Worm (Caenorhabditis elegans): ENCODE measurements around the gene F42H10.6.

F42H10.6 gene

DNA sequence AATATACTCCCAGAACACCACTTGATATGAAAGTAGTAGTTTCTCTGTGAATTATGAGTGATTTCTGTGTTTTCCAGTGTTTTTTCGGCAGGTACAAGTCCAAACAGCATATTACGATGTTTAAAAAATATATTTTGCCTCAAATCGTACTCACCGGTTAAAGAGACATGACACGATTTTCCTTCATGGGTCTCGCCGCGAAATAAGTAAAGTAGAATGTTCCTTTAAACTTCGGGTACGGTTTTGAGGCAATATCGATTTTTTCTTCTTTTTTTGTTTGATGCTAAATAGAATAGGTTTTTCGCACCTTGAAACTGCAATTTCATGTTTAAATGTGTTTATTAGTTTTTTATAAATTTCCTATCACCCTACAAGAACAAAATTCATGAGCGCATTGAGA is 11.7 kb upstream of the F42H10.6 start:
- no peak for TF ChIP-seq unc-62 (GFP tag; optimal IDR thresholded peaks at IDR 0.05)

DNA sequence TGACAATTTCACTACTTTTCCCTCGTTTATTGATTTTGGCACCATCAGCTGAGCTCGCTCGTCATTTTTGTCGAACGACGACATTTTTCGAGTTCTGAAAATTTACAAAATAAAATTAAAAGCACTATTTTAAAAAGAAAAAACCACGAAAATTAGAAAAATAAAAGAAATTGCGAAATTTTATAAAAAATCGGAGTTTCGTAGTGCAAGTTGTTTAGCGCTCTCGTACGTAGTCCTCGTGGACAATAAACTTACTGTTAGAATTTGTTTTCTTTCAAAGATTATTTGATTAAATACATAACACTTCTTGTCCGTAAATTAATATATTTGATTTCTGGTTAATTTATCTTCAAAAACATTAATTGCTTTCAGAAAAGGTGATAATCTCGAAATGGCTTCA is 10.0 kb upstream of the F42H10.6 start, which contains the start of the genes ess-2 and F42H10.2:
ess-2 (minus strand) TSS at position 99 of the 400 bp plus-strand sequence.
F42H10.2 (plus strand) TSS at position 367 of the 400 bp plus-strand sequence.
- TF ChIP-seq unc-62 (GFP tag; optimal IDR thresholded peaks at IDR 0.05) = no peak

DNA sequence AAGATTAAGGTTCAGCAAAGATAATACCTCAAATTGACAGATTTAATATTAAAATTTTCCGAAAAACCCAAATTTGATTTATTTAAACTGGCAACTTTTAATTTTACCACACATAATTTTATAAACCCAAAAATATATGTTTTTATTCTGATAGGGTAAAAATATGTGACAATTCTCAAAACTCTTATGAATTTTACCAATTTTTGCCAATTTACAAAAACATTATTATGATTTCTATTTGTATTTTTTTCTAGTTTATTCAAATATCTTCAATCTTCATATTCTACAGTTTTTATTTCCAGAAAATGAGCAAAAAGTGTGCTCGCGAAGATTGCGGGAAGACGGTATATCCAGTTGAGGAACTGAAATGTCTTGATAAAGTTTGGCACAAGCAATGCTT is 3.6 kb upstream of the F42H10.6 start, which contains the start of gene F42H10.3:
F42H10.3 (plus strand) TSS at position 301 of the 400 bp plus-strand sequence.
- no peak for TF ChIP-seq unc-62 (GFP tag; optimal IDR thresholded peaks at IDR 0.05)

DNA sequence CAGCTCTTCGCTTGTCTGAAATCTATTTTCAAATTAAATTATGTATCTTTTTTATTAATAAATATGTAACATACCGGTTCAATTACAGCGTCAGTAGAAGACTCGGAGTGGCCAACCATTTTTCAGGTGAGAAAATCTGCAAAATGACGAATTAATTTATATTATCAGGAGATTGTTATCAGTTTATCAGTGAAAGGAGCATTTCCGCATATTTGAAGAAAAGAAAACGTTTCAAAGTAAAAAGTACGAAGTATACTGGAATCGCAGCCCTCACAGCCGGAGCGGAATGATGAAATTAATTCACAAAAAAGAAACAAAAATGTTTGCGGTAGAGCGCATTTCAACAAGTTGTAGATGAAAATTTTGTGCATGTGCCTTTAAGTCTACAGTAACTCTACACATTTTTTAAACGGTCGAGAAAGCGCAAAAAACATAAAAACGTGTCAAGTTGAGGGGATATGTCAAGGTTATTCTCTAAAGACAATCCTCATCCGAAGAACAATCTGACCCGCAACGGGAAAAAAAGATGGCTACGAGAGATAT is 862 bp downstream of the F42H10.6 start:
- TF ChIP-seq unc-62 (GFP tag; optimal IDR thresholded peaks at IDR 0.05) = no peak

DNA sequence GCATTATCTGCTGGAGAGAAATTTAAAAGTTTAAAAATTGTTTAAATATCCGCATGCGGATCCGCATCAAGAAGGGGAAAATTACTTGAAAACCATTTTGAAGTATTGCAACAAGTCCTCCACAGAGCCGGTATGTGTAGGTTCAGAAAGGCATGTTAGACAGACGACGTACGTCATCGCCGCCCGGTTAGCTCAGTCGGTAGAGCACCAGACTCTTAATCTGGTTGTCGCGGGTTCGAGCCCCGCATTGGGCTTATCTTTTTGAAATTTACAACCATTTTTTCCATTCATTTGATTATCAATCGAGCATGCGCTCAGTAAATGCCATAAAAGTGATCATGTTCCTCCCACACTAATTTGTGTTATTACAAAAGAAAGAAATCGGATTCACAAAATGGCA is 7.0 kb downstream of the F42H10.6 start:
- TF ChIP-seq unc-62 (GFP tag; optimal IDR thresholded peaks at IDR 0.05) = no peak

DNA sequence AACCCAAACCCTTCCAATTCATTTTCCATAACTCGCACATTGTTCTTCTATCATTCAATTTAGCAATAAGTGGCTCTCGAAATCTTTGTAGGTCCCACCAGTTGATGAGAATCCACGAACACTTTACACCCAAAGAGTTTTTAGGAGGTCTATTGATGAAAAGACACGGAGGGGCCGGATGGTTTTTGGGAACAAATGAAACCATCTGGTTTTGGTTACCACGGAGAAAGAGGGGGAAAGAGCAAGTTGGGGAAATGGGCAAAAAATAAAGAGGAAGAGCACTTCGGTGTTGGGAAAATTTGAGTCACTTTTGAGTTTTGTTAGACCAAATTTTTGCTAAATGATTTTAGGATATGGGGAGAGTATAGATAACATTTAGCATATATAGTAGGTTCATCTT is 12.7 kb downstream of the F42H10.6 start:
- TF ChIP-seq unc-62 (GFP tag; optimal IDR thresholded peaks at IDR 0.05) = no peak

DNA sequence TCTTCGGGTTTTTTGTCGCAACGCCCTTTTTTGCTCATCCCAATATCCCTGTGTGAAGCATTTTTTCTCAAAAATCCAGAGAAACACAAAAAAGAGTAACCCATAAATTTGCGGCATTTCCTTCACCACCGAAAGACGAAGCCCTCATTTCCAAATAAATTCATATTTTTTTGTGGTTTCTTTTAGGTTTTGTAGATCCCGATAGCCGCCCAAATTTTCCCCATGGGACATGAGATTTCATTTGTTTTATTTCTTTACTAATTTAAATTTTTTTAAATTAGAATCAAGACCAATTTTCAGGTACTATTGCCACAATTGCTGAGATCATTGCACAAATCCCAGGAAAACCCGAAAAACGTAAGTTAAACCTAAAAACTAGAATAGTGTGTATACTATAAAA is 13.5 kb downstream of the F42H10.6 start, which contains the start of gene mig-39:
mig-39 (plus strand) TSS at position 301 of the 400 bp plus-strand sequence.
- TF ChIP-seq unc-62 (GFP tag; optimal IDR thresholded peaks at IDR 0.05) = no peak

DNA sequence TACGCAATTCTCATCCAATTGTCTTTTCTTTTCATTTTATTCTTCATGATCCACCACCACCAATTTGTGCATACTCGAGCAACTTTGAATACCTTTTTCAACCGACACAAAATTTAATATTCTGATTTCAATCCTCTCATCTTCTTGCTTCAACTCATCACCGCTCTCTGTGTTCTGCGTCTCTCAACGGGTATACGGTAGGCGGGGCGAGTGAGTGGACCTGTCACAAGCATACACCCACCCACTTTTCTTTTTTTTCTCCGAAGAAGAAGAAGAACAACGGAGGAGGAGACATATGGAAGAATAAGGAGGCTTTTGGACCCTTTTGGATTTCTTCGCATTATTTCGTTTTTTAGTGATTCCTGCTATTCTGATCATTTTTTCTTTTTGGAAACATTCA is 18.8 kb downstream of the F42H10.6 start:
- TF ChIP-seq unc-62 (GFP tag; optimal IDR thresholded peaks at IDR 0.05) = no peak

DNA sequence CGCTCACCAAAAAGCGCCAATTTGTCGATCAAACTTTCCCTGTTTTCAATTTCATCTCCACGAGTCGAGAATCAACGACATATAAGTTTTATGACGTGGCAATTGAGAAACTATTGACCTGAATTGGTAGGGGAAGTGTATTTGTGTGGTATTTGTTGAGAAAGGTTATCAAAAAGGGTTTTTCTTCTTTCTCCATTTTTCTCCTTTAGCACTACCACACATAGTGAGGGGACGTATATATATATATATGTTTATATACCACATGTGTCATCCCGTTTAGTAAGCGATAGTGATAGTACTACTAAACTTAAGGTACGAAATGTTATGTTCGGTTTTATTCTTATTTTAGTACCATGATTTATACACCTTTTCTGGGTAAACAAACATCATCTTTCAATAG is 22.6 kb downstream of the F42H10.6 start:
- TF ChIP-seq unc-62 (GFP tag; optimal IDR thresholded peaks at IDR 0.05) = no peak

DNA sequence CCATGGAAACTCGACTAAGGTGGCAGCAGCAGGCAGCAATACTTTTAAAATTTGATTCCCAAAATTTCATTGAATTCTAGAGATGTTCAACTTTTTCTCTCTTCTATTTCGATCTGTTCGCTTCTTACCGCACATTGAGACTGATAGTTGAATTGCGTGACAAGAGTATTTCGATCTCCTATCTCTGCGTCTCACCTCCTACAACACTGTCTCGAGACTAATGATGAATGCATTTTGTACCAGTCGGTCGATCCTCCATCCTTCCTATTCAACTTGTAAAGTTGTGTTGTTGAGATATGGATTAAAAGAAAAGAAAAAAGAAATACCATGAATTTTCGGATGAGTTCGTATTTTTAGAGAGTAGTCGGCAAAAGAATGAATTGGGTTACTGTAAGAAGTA is 29.1 kb downstream of the F42H10.6 start:
- TF ChIP-seq unc-62 (GFP tag; optimal IDR thresholded peaks at IDR 0.05) = no peak

DNA sequence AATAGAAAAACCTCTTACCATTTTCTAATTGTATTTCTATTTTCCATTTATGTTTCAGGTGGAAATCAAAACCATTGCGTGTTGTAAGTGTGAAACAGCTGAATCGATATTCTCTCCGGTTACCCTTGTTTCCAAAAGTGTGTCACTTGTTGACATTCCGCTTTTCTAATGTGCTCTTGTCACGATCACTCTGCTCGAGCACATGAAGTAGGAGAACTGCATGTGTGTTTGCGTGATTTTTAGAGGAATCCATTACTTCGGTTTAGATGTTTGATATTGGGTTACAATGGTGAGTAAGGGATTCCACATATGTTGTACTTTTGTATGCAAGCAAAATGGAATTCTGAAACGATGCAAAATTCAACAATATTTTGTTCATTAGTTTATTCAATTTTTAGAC is 29.8 kb downstream of the F42H10.6 start:
- no peak for TF ChIP-seq unc-62 (GFP tag; optimal IDR thresholded peaks at IDR 0.05)

DNA sequence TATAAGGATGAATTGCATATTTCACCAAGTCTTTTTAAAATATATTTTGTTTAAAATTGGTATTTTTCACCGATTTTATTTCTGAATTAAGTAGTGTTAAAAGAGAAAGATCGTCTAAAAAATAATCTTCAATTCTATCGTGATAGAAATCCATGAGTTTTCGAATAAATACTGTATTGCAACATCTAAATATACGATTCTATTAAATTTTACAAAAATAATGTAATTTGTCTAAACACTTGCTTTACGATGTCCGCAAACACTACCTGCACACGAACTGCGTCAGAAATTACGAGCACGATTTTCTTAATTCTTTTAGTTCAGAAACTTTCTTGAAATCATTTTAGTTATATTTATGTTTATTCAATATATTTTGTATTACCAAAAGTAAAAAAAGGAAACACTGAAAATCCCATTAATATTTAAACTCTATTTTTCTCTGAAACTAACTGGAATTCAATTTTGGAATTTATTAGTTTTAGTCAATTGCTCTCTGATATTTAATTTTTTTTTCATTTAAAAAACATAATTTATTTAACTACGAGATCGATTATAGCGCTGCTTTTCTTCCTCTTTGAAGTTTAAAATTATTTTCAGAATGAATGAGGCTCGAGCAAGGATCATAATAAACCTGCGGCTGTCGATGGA is 31.0 kb downstream of the F42H10.6 start, which contains the start of gene mrpl-32:
mrpl-32 (plus strand) TSS at position 598 of the 648 bp plus-strand sequence.
- no peak for TF ChIP-seq unc-62 (GFP tag; optimal IDR thresholded peaks at IDR 0.05)

DNA sequence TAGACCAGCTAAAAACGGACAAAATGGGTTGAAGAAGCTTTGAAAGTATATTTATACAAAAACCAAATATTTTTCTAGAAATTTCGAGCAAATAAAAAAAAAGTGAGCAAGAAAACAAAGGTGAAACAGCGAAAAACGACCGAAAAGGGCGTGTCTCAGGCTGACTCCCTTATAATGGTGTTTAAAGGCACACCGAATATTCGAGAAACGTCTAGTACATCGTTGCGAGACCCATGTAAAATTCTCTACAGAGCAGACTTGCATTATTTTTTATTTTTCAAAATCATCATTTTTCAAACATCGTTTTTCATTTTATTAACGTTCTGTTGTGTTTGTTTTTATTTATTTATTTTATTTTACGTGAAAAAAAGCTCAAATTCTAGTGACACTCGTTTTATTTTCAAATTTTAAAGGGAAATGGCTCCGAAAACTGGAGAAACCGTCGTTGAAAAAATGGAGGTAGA is 33.3 kb downstream of the F42H10.6 start, which contains the start of gene rpn-3:
rpn-3 (plus strand) TSS at position 414 of the 464 bp plus-strand sequence.
- no peak for TF ChIP-seq unc-62 (GFP tag; optimal IDR thresholded peaks at IDR 0.05)

DNA sequence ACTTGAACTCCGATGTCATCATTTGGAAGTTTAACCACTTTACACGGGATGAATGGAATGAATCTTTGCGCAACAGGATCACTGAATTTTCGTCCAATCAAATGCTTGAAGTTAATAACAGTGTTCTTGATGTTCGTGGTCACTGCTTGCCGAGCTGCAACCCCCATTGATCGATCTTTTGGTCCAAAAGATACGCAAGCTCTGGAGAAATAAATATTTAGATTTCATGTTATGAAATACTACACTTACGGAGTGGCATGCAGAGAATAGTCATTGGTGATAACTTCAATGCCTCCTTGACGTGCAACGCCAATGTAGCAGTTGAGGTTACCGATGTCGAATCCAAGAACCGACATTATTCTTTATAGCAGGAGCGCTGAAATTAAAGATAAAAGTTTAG is 33.7 kb downstream of the F42H10.6 start, which contains the start of gene hsp-110:
hsp-110 (minus strand) TSS at position 376 of the 400 bp plus-strand sequence.
- no peak for TF ChIP-seq unc-62 (GFP tag; optimal IDR thresholded peaks at IDR 0.05)

DNA sequence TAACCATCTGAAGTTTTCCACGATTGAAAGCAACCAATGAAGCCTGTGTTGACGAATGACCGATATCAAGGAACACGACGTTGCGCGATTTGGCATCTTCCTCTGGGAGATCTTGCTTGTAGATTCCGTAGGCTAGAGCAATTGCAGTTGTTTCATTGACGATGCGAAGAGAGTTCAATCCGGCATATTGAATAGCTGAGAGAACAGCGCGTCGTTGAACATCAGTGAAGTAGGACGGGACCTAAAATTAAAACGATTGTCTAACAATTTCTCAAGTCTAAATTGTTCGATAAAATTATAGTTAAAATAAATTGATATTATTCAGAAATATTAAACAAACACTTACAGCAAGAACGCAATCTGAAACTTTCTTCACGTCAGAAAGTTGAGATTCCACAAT is 34.2 kb downstream of the F42H10.6 start:
- TF ChIP-seq unc-62 (GFP tag; optimal IDR thresholded peaks at IDR 0.05) = no peak

DNA sequence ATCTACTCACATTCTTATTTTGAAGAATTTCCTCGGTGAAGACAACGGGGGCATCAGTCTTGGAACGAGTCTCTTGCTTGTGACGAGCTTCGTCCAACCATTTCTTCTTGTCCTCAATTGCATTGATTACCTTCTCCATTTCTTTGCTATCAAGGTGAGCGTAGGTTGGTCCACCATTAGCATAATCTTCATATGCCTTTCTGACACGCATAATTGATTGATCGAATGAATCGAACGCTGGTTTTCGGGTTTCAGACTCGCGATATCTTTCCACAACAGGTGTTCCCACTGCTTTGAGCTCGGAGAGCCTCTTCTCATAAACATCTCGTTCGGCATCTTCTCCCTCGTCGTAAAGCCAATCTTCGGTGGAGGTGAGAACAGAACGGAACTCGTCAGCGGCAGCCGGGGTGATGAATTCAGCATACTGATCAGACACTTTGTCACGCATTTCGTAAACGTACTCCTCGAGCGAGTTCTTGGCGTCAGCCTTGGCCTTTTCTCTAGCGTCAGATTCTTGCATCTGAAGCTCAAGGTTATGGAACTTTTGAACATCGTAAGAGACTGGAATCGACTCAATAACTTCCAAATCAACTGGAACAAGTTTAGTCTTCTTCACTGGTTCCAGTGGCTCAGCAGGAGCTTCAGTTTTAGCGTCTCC is 35.7 kb downstream of the F42H10.6 start:
- TF ChIP-seq unc-62 (GFP tag; optimal IDR thresholded peaks at IDR 0.05) = no peak
